Worm (Caenorhabditis elegans) whole organism, L2 larva: ENCODE results near the gene rnp-5.

Source experiments
- C34F6.9 ChIP-seq: fragments of 150-350 bp; optimal IDR thresholded peaks from 2 replicates; lab custom pipeline; 2014; ENCODE audit warnings: missing biosample characterization, missing genetic modification characterization
- Y55F3AM.14 ChIP-seq: fragments of 200-800 bp; sonication (Bioruptor generic); optimal IDR thresholded peaks from 2 replicates; lab custom pipeline; 2018; ENCODE audit warnings: mild to moderate bottlenecking, missing genetic modification characterization, missing compliant biosample characterization
- ZK546.5 ChIP-seq: sonication (generic microtip); optimal IDR thresholded peaks from 2 replicates; lab custom pipeline; 2017; ENCODE audit warnings: missing biosample characterization, missing genetic modification characterization
- aly-2 ChIP-seq: fragments of 150-350 bp; optimal IDR thresholded peaks from 2 replicates; lab custom pipeline; 2014; ENCODE audit warnings: missing biosample characterization, missing genetic modification characterization
- blmp-1 ChIP-seq: sonication (generic microtip); optimal IDR thresholded peaks from 2 replicates; lab custom pipeline; 2017; ENCODE audit warnings: missing genetic modification characterization, mild to moderate bottlenecking, missing compliant biosample characterization, antibody characterized with exemption, moderate library complexity; ENCODE audit not compliant: insufficient read depth
- dmd-4 ChIP-seq: sonication (generic microtip); optimal IDR thresholded peaks from 2 replicates; lab custom pipeline; 2017; ENCODE audit warnings: missing biosample characterization, missing genetic modification characterization
- elt-3 ChIP-seq: sonication (generic microtip); optimal IDR thresholded peaks from 2 replicates; lab custom pipeline; 2017; ENCODE audit warnings: missing biosample characterization, missing genetic modification characterization
- fos-1 ChIP-seq: fragments of 150-350 bp; optimal IDR thresholded peaks from 2 replicates; lab custom pipeline; 2014; ENCODE audit warnings: missing biosample characterization, missing genetic modification characterization
- lin-11 ChIP-seq: fragments of 150-350 bp; sonication (generic microtip); optimal IDR thresholded peaks from 2 replicates; lab custom pipeline; 2014; ENCODE audit warnings: missing biosample characterization, missing genetic modification characterization, inconsistent platforms, mixed read lengths
- lin-39 ChIP-seq: fragments of 150-350 bp; optimal IDR thresholded peaks from 2 replicates; lab custom pipeline; 2014; ENCODE audit warnings: missing biosample characterization, missing genetic modification reagents, missing genetic modification characterization
- lsy-2 ChIP-seq, 2 experiments: fragments of 150-350 bp in 1 of 2; sonication (generic microtip) in 1 of 2; optimal IDR thresholded peaks; 2 replicates each; lab custom pipeline; 2014 to 2017; ENCODE audit warnings: missing biosample characterization in 2 of 2, missing genetic modification characterization in 2 of 2
- mab-5 ChIP-seq: fragments of 150-350 bp; optimal IDR thresholded peaks from 2 replicates; lab custom pipeline; 2014; ENCODE audit warnings: missing biosample characterization, missing genetic modification characterization
- nhr-10 ChIP-seq: sonication (generic microtip); optimal IDR thresholded peaks from 2 replicates; lab custom pipeline; 2017; ENCODE audit warnings: missing biosample characterization, missing genetic modification characterization
- nhr-11 ChIP-seq: fragments of 150-350 bp; optimal IDR thresholded peaks from 2 replicates; lab custom pipeline; 2014; ENCODE audit warnings: missing biosample characterization, missing genetic modification characterization
- nhr-12 ChIP-seq: fragments of 150-350 bp; optimal IDR thresholded peaks from 2 replicates; lab custom pipeline; 2014; ENCODE audit warnings: missing biosample characterization, missing genetic modification characterization
- nhr-129 ChIP-seq: fragments of 150-350 bp; optimal IDR thresholded peaks from 2 replicates; lab custom pipeline; 2014; ENCODE audit warnings: missing biosample characterization, missing genetic modification characterization
- nhr-237 ChIP-seq: fragments of 150-350 bp; optimal IDR thresholded peaks from 2 replicates; lab custom pipeline; 2014; ENCODE audit warnings: missing biosample characterization, missing genetic modification characterization
- nhr-77 ChIP-seq: fragments of 150-350 bp; optimal IDR thresholded peaks from 2 replicates; lab custom pipeline; 2014; ENCODE audit warnings: missing biosample characterization, missing genetic modification characterization
- sem-4 ChIP-seq: fragments of 150-350 bp; optimal IDR thresholded peaks from 2 replicates; lab custom pipeline; 2014; ENCODE audit warnings: missing biosample characterization, missing genetic modification reagents, missing genetic modification characterization
- sma-3 ChIP-seq: sonication (generic microtip); optimal IDR thresholded peaks from 2 replicates; lab custom pipeline; 2016; ENCODE audit warnings: missing genetic modification reagents, missing genetic modification characterization, missing compliant biosample characterization
- sma-9 ChIP-seq, 2 experiments: fragments of 150-350 bp in 1 of 2; sonication (generic microtip) in 1 of 2; optimal IDR thresholded peaks; 2 replicates each; lab custom pipeline; 2014 to 2016; ENCODE audit warnings: missing genetic modification characterization in 2 of 2, mild to moderate bottlenecking in 1 of 2, missing biosample characterization in 1 of 2, missing compliant biosample characterization in 1 of 2, missing genetic modification reagents in 1 of 2, moderate library complexity in 1 of 2
- snpc-4 ChIP-seq: fragments of 150-350 bp; optimal IDR thresholded peaks from 2 replicates; lab custom pipeline; 2014; ENCODE audit warnings: missing biosample characterization, missing genetic modification characterization
- unc-39 ChIP-seq: fragments of 150-350 bp; optimal IDR thresholded peaks from 2 replicates; lab custom pipeline; 2014; ENCODE audit warnings: missing biosample characterization, missing genetic modification characterization
- unc-55 ChIP-seq: fragments of 150-350 bp; sonication (generic microtip); optimal IDR thresholded peaks from 3 replicates; lab custom pipeline; 2014; ENCODE audit warnings: missing biosample characterization, missing genetic modification reagents, missing genetic modification characterization
- unc-62 ChIP-seq: fragments of 150-350 bp; optimal IDR thresholded peaks from 2 replicates; lab custom pipeline; 2014; ENCODE audit warnings: missing biosample characterization, missing genetic modification reagents, missing genetic modification characterization
- zag-1 ChIP-seq: fragments of 150-350 bp; optimal IDR thresholded peaks from 2 replicates; lab custom pipeline; 2014; ENCODE audit warnings: missing biosample characterization, missing genetic modification characterization
- ztf-1 ChIP-seq: fragments of 200-800 bp; sonication (Bioruptor generic); conservative IDR thresholded peaks from 2 replicates; pipeline ENCODE4 v1.3.6; 2022; ENCODE audit warnings: missing genetic modification characterization, missing compliant biosample characterization
- ztf-4 ChIP-seq: fragments of 150-350 bp; optimal IDR thresholded peaks from 2 replicates; lab custom pipeline; 2014; ENCODE audit warnings: missing biosample characterization, missing genetic modification characterization

Gene rnp-5

DNA sequence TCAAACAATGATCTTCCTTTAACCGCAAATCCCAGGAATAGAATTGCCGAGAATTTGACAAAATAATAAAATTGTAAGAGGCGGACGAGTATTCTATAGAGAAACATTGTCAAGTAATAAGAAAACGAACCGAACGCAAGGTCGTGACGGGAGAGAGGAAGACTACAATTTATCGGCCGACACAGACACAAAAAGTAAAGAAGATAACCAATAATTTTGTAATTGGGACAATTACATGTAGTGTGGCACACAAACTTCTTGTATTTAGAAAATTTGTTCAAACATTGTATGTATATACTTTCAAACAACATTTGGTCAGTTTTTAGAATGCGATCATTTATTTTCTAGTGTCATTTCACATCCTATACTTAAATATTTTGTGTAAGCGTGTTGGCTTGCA lies 21.7 kb downstream of the rnp-5 start, which contains the start of gene ceeh-1:
ceeh-1 (minus strand) TSS at position 317 of the 400 bp plus-strand sequence.
- no peak for TF ChIP-seq aly-2 (tag; lab: Kevin White, UChicago)
- TF ChIP-seq lin-11 (tag; lab: Kevin White, UChicago) = no peak
- no peak for TF ChIP-seq blmp-1 (tag; lab: Kevin White, UChicago)
- no peak for TF ChIP-seq sma-9 (GFP tag; optimal IDR thresholded peaks at IDR 0.05; lab: Kevin White, UChicago)
- no peak for TF ChIP-seq sma-9 (tag; optimal IDR thresholded peaks at IDR 0.05; lab: Kevin White, UChicago)
- TF ChIP-seq fos-1 (tag; lab: Kevin White, UChicago) = peak; percentile 32

DNA sequence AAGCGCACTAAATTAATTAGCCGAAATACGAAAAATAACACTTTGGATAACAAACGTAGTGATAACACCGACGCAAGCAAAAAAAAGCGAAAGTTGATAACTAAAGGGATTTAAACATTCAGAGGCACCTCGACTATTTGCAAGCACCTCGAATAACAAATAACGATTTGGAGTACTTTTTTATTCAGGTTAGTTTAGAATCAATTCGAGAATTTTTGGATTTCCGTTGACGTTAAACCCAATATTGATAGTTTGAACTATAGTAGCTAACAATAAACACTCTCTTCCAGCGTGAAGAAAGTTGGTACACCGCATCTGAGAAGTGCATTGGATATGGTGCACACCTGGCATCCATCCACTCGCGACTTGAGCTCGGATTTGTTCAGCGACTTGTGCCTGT lies 28.5 kb downstream of the rnp-5 start:
- no peak for TF ChIP-seq nhr-11 (tag; lab: Kevin White, UChicago)
- TF ChIP-seq zag-1 (tag; lab: Kevin White, UChicago) = no peak
- TF ChIP-seq snpc-4 (tag; lab: Kevin White, UChicago) = no peak
- TF ChIP-seq elt-3 = no peak
- no peak for TF ChIP-seq sem-4 (tag; lab: Kevin White, UChicago)
- TF ChIP-seq nhr-129 (tag; lab: Kevin White, UChicago) = no peak
- TF ChIP-seq ztf-4 (tag; lab: Kevin White, UChicago) = no peak
- TF ChIP-seq Y55F3AM.14 = no peak
- TF ChIP-seq mab-5 (tag; lab: Kevin White, UChicago) = no peak
- TF ChIP-seq ZK546.5 (tag; lab: Kevin White, UChicago) = no peak
- TF ChIP-seq nhr-237 (tag; lab: Kevin White, UChicago) = no peak
- TF ChIP-seq lin-11 (tag; lab: Kevin White, UChicago) = no peak
- no peak for TF ChIP-seq ztf-1
- TF ChIP-seq nhr-12 = no peak
- no peak for TF ChIP-seq nhr-77

DNA sequence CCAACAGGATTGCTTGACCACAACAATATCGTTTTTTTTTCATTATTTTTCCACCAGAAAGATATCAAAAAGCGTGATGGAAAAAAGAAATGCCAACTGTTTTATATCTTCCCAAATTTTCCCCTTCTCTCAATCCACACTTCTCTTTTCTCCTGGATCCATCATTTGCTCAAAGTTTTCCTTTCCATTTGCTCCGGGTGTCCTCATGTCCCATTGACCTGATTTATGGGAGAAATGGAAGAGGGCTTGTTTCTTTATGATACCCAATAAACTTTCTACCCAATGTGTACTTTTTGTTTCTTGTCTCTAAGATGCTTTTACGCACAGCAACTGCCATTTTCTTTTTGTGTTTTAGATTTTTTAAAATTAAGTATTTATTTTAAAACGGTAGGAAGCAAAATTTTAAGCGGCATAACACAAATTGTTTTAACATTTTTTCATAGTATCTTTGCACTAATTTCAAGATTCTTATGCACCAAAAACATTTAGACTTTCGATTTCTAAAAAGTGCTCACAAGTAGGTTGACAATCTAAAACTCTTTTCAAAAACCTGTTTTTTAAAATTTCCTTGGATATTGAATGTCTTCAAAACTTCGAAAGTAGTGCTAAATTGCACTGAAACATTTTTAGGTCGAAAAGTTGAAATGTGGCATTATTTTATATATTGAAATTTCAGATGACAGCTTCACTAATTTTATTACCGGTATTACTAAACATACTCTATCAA lies 31.0 kb downstream of the rnp-5 start, which contains the start of gene clec-149:
clec-149 (plus strand) TSS at position 677 of the 727 bp plus-strand sequence.
- TF ChIP-seq C34F6.9 = peak; percentile 22
- TF ChIP-seq mab-5 (tag; lab: Kevin White, UChicago) = peak; percentile 33
- no peak for TF ChIP-seq sma-3
- TF ChIP-seq sma-9 (GFP tag; optimal IDR thresholded peaks at IDR 0.05; lab: Kevin White, UChicago) = peak; percentile 13
- TF ChIP-seq sma-9 (tag; optimal IDR thresholded peaks at IDR 0.05; lab: Kevin White, UChicago) = no peak
- TF ChIP-seq lsy-2 (tag; optimal IDR thresholded peaks at IDR 0.05; lab: Kevin White, UChicago) = peak in 1 of 2 experiments; percentile 25

DNA sequence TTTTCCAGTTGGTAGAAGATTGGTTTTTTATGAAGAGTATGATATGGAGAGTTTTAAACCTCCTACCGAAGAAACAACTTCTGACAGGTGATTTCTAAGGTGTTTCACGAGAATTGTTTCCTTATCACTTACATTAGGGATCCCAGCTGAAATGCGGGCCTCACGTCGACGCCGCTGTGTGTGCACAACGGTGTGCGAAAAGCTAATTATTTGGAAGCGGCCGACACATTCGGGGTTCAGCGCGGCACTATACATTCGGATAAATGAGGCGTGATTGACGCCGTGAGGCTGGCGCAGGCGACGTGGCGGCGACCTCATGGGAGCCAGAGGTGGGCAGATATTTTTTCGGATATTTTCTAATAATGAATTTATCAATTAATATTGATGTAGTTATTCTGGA lies 34.4 kb downstream of the rnp-5 start:
- TF ChIP-seq snpc-4 (tag; lab: Kevin White, UChicago) = peak; percentile 69
- TF ChIP-seq unc-55 (GFP tag; lab: Kevin White, UChicago) = no peak

DNA sequence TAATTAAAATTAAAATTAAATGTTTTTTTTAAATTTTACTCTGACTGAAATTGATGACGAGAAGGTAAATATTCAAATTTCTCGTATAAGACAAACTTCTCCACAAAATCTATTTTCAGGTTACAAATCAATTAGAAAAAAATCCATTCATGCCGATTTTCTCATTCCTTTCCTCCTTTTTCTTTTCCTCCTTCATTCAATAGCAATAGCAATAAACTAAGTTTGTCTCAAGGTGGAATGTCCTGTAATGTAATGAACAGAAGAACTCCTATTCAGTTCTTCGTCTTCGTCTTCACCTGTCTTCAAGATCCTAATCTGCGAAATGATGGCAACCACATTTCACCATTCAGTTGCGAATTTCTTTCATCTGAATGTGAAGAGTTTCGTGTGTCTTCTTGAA lies 37.9 kb downstream of the rnp-5 start, which contains the start of gene dac-1:
dac-1 (plus strand) TSS at position 301 of the 400 bp plus-strand sequence.
- TF ChIP-seq nhr-10 (tag; lab: Kevin White, UChicago) (no peak), unc-39 (no peak), ztf-1 (no peak), ZK546.5 (tag; lab: Kevin White, UChicago) (no peak), lin-11 (tag; lab: Kevin White, UChicago) (no peak)

DNA sequence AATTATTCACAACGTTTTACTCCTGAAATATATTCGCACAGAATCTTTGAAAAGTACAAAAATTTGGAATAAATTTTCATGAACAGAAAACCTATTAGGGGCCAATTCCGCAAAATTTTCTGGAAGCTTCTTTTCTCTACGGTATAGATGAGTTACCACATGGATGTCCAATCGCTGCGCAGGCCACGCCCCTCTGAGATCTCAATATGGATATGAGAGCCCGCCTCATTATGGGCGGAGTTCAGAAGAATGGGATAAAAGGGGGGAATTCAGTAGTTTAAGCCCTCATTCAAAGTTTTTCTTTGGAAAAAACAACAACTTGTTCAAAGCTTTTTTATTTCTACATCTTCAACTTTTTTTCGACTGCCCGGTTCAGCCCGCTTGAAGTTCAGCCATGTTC lies 42.2 kb downstream of the rnp-5 start, which contains the start of gene daf-7:
daf-7 (plus strand) TSS at position 301 of the 400 bp plus-strand sequence.
- TF ChIP-seq ztf-1 = no peak
- no peak for TF ChIP-seq dmd-4
- no peak for TF ChIP-seq unc-62 (GFP tag; lab: Kevin White, UChicago)
- no peak for TF ChIP-seq nhr-11 (tag; lab: Kevin White, UChicago)
- no peak for TF ChIP-seq Y55F3AM.14
- no peak for TF ChIP-seq lin-39 (tag; lab: Kevin White, UChicago)
- no peak for TF ChIP-seq unc-55 (GFP tag; lab: Kevin White, UChicago)
- no peak for TF ChIP-seq lin-11 (tag; lab: Kevin White, UChicago)
- no peak for TF ChIP-seq unc-39
